Worm (Caenorhabditis elegans) whole organism, late embryonic: ENCODE results near the gene F21C10.13.

Source experiments
- ama-1 ChIP-seq: fragments of 150-350 bp; optimal IDR thresholded peaks from 2 replicates; lab custom pipeline; 2014
- ceh-19 ChIP-seq: fragments of 200-800 bp; sonication (Bioruptor generic); optimal IDR thresholded peaks from 2 replicates; lab custom pipeline; 2018; ENCODE audit warnings: mild to moderate bottlenecking, missing genetic modification characterization, missing compliant biosample characterization
- sdc-2 ChIP-seq: sonication (generic microtip); optimal IDR thresholded peaks from 2 replicates; lab custom pipeline; 2016; ENCODE audit warnings: missing genotype, missing genetic modification characterization, missing compliant biosample characterization
- unc-55 ChIP-seq: sonication (generic microtip); optimal IDR thresholded peaks from 2 replicates; lab custom pipeline; 2017; ENCODE audit warnings: missing biosample characterization, missing genetic modification reagents, missing genetic modification characterization

- TF ChIP-seq unc-55 (no peak), sdc-2 (tag; lab: Kevin White, UChicago) (no peak), ceh-19 (GFP tag; lab: Kevin White, UChicago) (no peak), ama-1 (lab: Kevin White, UChicago) (no peak)
These were observed 42.1 kb upstream of the F21C10.13 start for ce11 chrV:9079965-9080432.
